Worm (Caenorhabditis elegans) whole organism, L3 larva: ENCODE measurements around the gene C28D4.10.

ENCODE experiments used
- ceh-82 ChIP-seq: fragments of 150-350 bp; optimal IDR thresholded peaks from 2 replicates; lab custom pipeline; 2014; ENCODE audit warnings: missing biosample characterization, missing genetic modification characterization
- nhr-76 ChIP-seq: fragments of 150-350 bp; sonication (generic microtip); optimal IDR thresholded peaks from 5 replicates; lab custom pipeline; 2014; ENCODE audit warnings: missing biosample characterization, missing genetic modification characterization

DNA sequence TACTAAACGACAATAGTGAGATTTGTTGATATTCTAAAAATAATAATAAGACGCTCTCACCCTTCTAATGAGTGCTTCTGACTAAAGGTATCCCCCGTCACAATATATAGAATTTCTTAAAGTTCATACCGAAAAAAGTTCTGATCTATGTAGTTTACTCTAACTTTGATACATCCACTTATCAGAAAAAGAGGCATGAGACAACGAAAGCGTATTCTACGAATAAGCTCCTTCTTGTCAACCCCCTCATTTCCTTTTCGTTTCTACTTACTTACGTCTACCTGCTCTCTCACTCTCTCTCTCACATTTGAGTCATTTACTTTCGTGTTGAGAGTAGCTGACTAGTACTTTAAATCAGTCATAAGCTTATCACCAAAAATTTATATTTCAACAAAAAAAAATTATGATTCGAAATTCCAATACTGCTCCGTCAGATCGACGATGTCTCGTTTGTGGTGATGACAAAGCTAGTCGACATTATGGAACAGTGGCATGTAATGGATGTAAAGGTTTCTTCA, 12.8 kb upstream of the C28D4.10 start:
- TF ChIP-seq nhr-76 (tag; lab: Kevin White, UChicago) (no peak), ceh-82 (tag; lab: Kevin White, UChicago) (no peak)
